Fruit fly (Drosophila melanogaster) whole organism, embryonic: Measurements from ENCODE around the gene Nubp1.

Source experiments
- Adf1 ChIP-seq: fragments of 200-800 bp; sonication (Bioruptor generic); IDR thresholded peaks from 2 replicates; pipeline ENCODE4 v1.3.6; 2022; ENCODE audit warnings: missing biosample characterization, missing genetic modification characterization
- Antp ChIP-seq: fragments of 200-800 bp; sonication (Bioruptor generic); optimal IDR thresholded peaks from 3 replicates; lab custom pipeline; 2016; ENCODE audit warnings: missing biosample characterization, missing genetic modification characterization
- Awh ChIP-seq: fragments of 200-800 bp; sonication (Bioruptor generic); IDR thresholded peaks from 2 replicates; pipeline ENCODE4, ENCODE4 v1.3.6; 2022; ENCODE audit warnings: missing biosample characterization, missing genetic modification characterization
- BEAF-32 ChIP-seq: fragments of 200-800 bp; sonication (Bioruptor generic); optimal IDR thresholded peaks from 3 replicates; lab custom pipeline; 2017; ENCODE audit warnings: missing biosample characterization, missing genetic modification characterization, mild to moderate bottlenecking, moderate library complexity, missing genetic modification reagents
- Bdp1 ChIP-seq: fragments of 200-800 bp; sonication (Bioruptor generic); optimal IDR thresholded peaks from 3 replicates; lab custom pipeline; 2016; ENCODE audit warnings: missing biosample characterization, missing genetic modification characterization
- CG12155 ChIP-seq: fragments of 200-800 bp; sonication (Bioruptor generic); optimal IDR thresholded peaks from 3 replicates; lab custom pipeline; 2016; ENCODE audit warnings: missing biosample characterization, missing genetic modification characterization
- CG12219 ChIP-seq: fragments of 200-800 bp; sonication (Bioruptor generic); optimal IDR thresholded peaks from 3 replicates; lab custom pipeline; 2018; ENCODE audit warnings: missing biosample characterization, mild to moderate bottlenecking, missing genetic modification characterization
- CG1233 ChIP-seq: fragments of 200-800 bp; sonication (Bioruptor generic); optimal IDR thresholded peaks from 4 replicates; lab custom pipeline; 2018; ENCODE audit warnings: missing biosample characterization, mild to moderate bottlenecking, missing genetic modification characterization
- CG17829 ChIP-seq: fragments of 200-800 bp; optimal IDR thresholded peaks from 2 replicates; lab custom pipeline; 2019; ENCODE audit warnings: missing biosample characterization, mild to moderate bottlenecking, missing genetic modification characterization, moderate library complexity
- CG2120 ChIP-seq: fragments of 200-800 bp; sonication (Bioruptor generic); optimal IDR thresholded peaks from 3 replicates; lab custom pipeline; 2016; ENCODE audit warnings: missing biosample characterization, missing genetic modification characterization
- CG2199 ChIP-seq: fragments of 200-800 bp; sonication (Bioruptor generic); IDR thresholded peaks from 3 replicates; pipeline ENCODE4 v1.3.6; 2022; ENCODE audit warnings: missing biosample characterization, missing genetic modification characterization
- CG33557 ChIP-seq: fragments of 200-800 bp; sonication (Bioruptor generic); optimal IDR thresholded peaks from 2 replicates; lab custom pipeline; 2019; ENCODE audit warnings: missing biosample characterization, mild to moderate bottlenecking, missing genetic modification characterization, moderate library complexity
- CG4617 ChIP-seq: fragments of 200-800 bp; sonication (Bioruptor generic); optimal IDR thresholded peaks from 3 replicates; lab custom pipeline; 2016; ENCODE audit warnings: missing biosample characterization, missing genetic modification characterization, borderline replicate concordance
- CG4707 ChIP-seq: fragments of 200-800 bp; sonication (Bioruptor generic); optimal IDR thresholded peaks from 2 replicates; lab custom pipeline; 2018; ENCODE audit warnings: missing biosample characterization, mild to moderate bottlenecking, missing genetic modification characterization, moderate library complexity
- CG7963 ChIP-seq: fragments of 200-800 bp; sonication (Bioruptor generic); IDR thresholded peaks from 3 replicates; pipeline ENCODE4 v1.3.6; 2022; ENCODE audit warnings: missing biosample characterization, missing genetic modification characterization; ENCODE audit not compliant: partially characterized antibody
- CrebB ChIP-seq: fragments of 200-800 bp; sonication (Bioruptor generic); optimal IDR thresholded peaks from 3 replicates; lab custom pipeline; 2018; ENCODE audit warnings: missing biosample characterization, mild to moderate bottlenecking, missing genetic modification characterization
- D ChIP-seq, 2 experiments: fragments of 200-800 bp in 1 of 2; fragments of >200 bp in 1 of 2; sonication (Bioruptor generic) in 1 of 2; optimal IDR thresholded peaks; 2 replicates in 1 of 2; 3 replicates in 1 of 2; lab custom pipeline; 2017; ENCODE audit warnings: mild to moderate bottlenecking in 1 of 2, missing biosample characterization in 1 of 2, missing genetic modification characterization in 1 of 2, missing genetic modification reagents in 1 of 2
- Fer2 ChIP-seq: fragments of 200-800 bp; sonication (Bioruptor generic); optimal IDR thresholded peaks from 2 replicates; lab custom pipeline; 2018; ENCODE audit warnings: missing biosample characterization, mild to moderate bottlenecking, missing genetic modification characterization, moderate library complexity
- Hmx ChIP-seq: fragments of 200-800 bp; sonication (Bioruptor generic); optimal IDR thresholded peaks from 2 replicates; lab custom pipeline; 2016; ENCODE audit warnings: missing biosample characterization, missing genetic modification characterization
- Hr3 ChIP-seq: fragments of 200-800 bp; sonication (Bioruptor generic); optimal IDR thresholded peaks from 3 replicates; lab custom pipeline; 2016; ENCODE audit warnings: missing biosample characterization, missing genetic modification characterization
- Hr78 ChIP-seq, 2 experiments: fragments of 200-800 bp in 1 of 2; fragments of >200 bp in 1 of 2; sonication (Bioruptor generic) in 1 of 2; optimal IDR thresholded peaks; 2 replicates each; lab custom pipeline; 2017 to 2019; ENCODE audit warnings: missing biosample characterization in 2 of 2, missing genetic modification characterization in 2 of 2, mild to moderate bottlenecking in 1 of 2, moderate library complexity in 1 of 2
- Mrtf ChIP-seq: fragments of 200-800 bp; sonication (Bioruptor generic); IDR thresholded peaks from 3 replicates; pipeline ENCODE4 v1.3.6; 2022; ENCODE audit warnings: missing biosample characterization, missing genetic modification characterization
- Nf-YB ChIP-seq: fragments of 200-800 bp; sonication (Bioruptor generic); optimal IDR thresholded peaks from 3 replicates; lab custom pipeline; 2019; ENCODE audit warnings: missing biosample characterization, mild to moderate bottlenecking, missing genetic modification characterization, moderate library complexity
- Six4 ChIP-seq: fragments of 200-800 bp; sonication (Bioruptor generic); optimal IDR thresholded peaks from 2 replicates; lab custom pipeline; 2016; ENCODE audit warnings: missing biosample characterization, missing genetic modification characterization
- abd-A ChIP-seq: fragments of 200-800 bp; sonication (Bioruptor generic); optimal IDR thresholded peaks from 3 replicates; lab custom pipeline; 2019; ENCODE audit warnings: missing biosample characterization, mild to moderate bottlenecking, missing genetic modification characterization, moderate library complexity
- ash1 ChIP-seq: fragments of 200-800 bp; sonication (Bioruptor generic); optimal IDR thresholded peaks from 2 replicates; lab custom pipeline; 2018; ENCODE audit warnings: missing biosample characterization, mild to moderate bottlenecking, missing genetic modification characterization
- cas ChIP-seq: fragments of 200-800 bp; sonication (Bioruptor generic); IDR thresholded peaks from 2 replicates; pipeline ENCODE4 v1.3.6; 2022; ENCODE audit warnings: missing biosample characterization, missing genetic modification characterization
- chn ChIP-seq: fragments of 200-800 bp; sonication (Bioruptor generic); optimal IDR thresholded peaks from 2 replicates; lab custom pipeline; 2016; ENCODE audit warnings: missing biosample characterization, missing genetic modification characterization
- ci ChIP-seq: fragments of 200-800 bp; sonication (Bioruptor generic); IDR thresholded peaks from 3 replicates; pipeline ENCODE4 v1.3.6; 2022; ENCODE audit warnings: missing biosample characterization, missing genetic modification characterization
- dmrt11E ChIP-seq: fragments of 200-800 bp; sonication (Bioruptor generic); optimal IDR thresholded peaks from 3 replicates; lab custom pipeline; 2018; ENCODE audit warnings: missing biosample characterization, mild to moderate bottlenecking, missing genetic modification characterization, moderate library complexity
- emc ChIP-seq: fragments of 200-800 bp; sonication (Bioruptor generic); optimal IDR thresholded peaks from 2 replicates; lab custom pipeline; 2016; ENCODE audit warnings: missing biosample characterization, missing genetic modification characterization
- eve ChIP-seq, 2 experiments: fragments of >200 bp; optimal IDR thresholded peaks; 2 replicates each; lab custom pipeline; 2017; ENCODE audit warnings: missing biosample characterization in 2 of 2, missing genetic modification characterization in 2 of 2
- exex ChIP-seq: fragments of 200-800 bp; sonication (Bioruptor generic); optimal IDR thresholded peaks from 4 replicates; lab custom pipeline; 2018; ENCODE audit warnings: missing biosample characterization, mild to moderate bottlenecking, missing genetic modification characterization, moderate library complexity
- gem ChIP-seq: fragments of 200-800 bp; sonication (Bioruptor generic); optimal IDR thresholded peaks from 2 replicates; lab custom pipeline; 2019; ENCODE audit warnings: missing biosample characterization, mild to moderate bottlenecking, missing genetic modification characterization, moderate library complexity
- grn ChIP-seq: fragments of 200-800 bp; sonication (Bioruptor generic); optimal IDR thresholded peaks from 3 replicates; lab custom pipeline; 2017; ENCODE audit warnings: missing biosample characterization, missing genetic modification characterization
- gsb ChIP-seq: fragments of 200-800 bp; sonication (Bioruptor generic); IDR thresholded peaks from 2 replicates; pipeline ENCODE4 v1.3.6; 2022; ENCODE audit warnings: missing biosample characterization, missing genetic modification characterization
- insv ChIP-seq, 2 experiments: fragments of 200-800 bp; sonication (Bioruptor generic); optimal IDR thresholded peaks; 3 replicates each; lab custom pipeline; 2016 to 2018; ENCODE audit warnings: missing biosample characterization in 2 of 2, missing genetic modification characterization in 2 of 2
- oc ChIP-seq: fragments of 200-800 bp; sonication (Bioruptor generic); optimal IDR thresholded peaks from 2 replicates; lab custom pipeline; 2018; ENCODE audit warnings: missing biosample characterization, mild to moderate bottlenecking, missing genetic modification characterization, moderate library complexity
- org-1 ChIP-seq: fragments of 200-800 bp; sonication (Bioruptor generic); optimal IDR thresholded peaks from 2 replicates; lab custom pipeline; 2017; ENCODE audit warnings: missing biosample characterization, missing genetic modification characterization
- pros ChIP-seq: fragments of 200-800 bp; sonication (Bioruptor generic); optimal IDR thresholded peaks from 3 replicates; lab custom pipeline; 2019; ENCODE audit warnings: missing biosample characterization, mild to moderate bottlenecking, missing genetic modification characterization, moderate library complexity
- rib ChIP-seq: fragments of 200-800 bp; sonication (Bioruptor generic); IDR thresholded peaks from 2 replicates; pipeline ENCODE4 v1.3.6; 2022; ENCODE audit warnings: missing biosample characterization, missing genetic modification characterization
- run ChIP-seq: fragments of 200-800 bp; sonication (Bioruptor generic); optimal IDR thresholded peaks from 3 replicates; lab custom pipeline; 2018; ENCODE audit warnings: missing biosample characterization, mild to moderate bottlenecking, missing genetic modification characterization
- salm ChIP-seq: fragments of 200-800 bp; sonication (Bioruptor generic); optimal IDR thresholded peaks from 2 replicates; lab custom pipeline; 2018; ENCODE audit warnings: missing biosample characterization, mild to moderate bottlenecking, missing genetic modification characterization
- seq ChIP-seq: fragments of 200-800 bp; sonication (Bioruptor generic); IDR thresholded peaks from 2 replicates; pipeline ENCODE4 v1.3.6; 2022; ENCODE audit warnings: missing biosample characterization, missing genetic modification characterization
- sob ChIP-seq: fragments of 200-800 bp; sonication (Bioruptor generic); IDR thresholded peaks from 2 replicates; pipeline ENCODE4 v1.3.6; 2022; ENCODE audit warnings: missing biosample characterization, missing genetic modification characterization
- unpg ChIP-seq: fragments of 200-800 bp; sonication (Bioruptor generic); optimal IDR thresholded peaks from 3 replicates; lab custom pipeline; 2018; ENCODE audit warnings: missing biosample characterization, mild to moderate bottlenecking, missing genetic modification characterization, moderate library complexity
- vvl ChIP-seq: fragments of 200-800 bp; sonication (Bioruptor generic); IDR thresholded peaks from 2 replicates; pipeline ENCODE4 v1.3.6; 2022; ENCODE audit warnings: missing biosample characterization, missing genetic modification characterization
- wor ChIP-seq: fragments of 200-800 bp; sonication (Bioruptor generic); IDR thresholded peaks from 2 replicates; pipeline ENCODE4 v1.3.6; 2022; ENCODE audit warnings: missing biosample characterization, missing genetic modification characterization
- zfh1 ChIP-seq: fragments of 200-800 bp; sonication (Bioruptor generic); IDR thresholded peaks from 3 replicates; pipeline ENCODE4 v1.3.6; 2022; ENCODE audit warnings: missing biosample characterization, missing genetic modification characterization

Nubp1 gene

dm6 chr2L:16711891-16712290, 20.5 kb upstream of the Nubp1 start:
- TF ChIP-seq oc (peak; percentile 2), Awh (GFP tag; lab: Robert Waterston, UW) (peak; percentile 61; the same call in 1 of the 2 replicates), Hmx (GFP tag; lab: Kevin White, UChicago) (no peak), CG12155 (no peak), run (tag; lab: Kevin White, UChicago) (peak; percentile 54), eve (GFP tag; optimal IDR thresholded peaks at IDR 0.05; lab: Kevin White, UChicago) (peak in 1 of 2 experiments; percentile 28), Hr78 (GFP tag; optimal IDR thresholded peaks at IDR 0.05; lab: Kevin White, UChicago) (peak in 1 of 2 experiments; percentile 44), ci (0 out of 3 replicates have a peak, but pooled peaks have one; percentile 36), grn (GFP tag; lab: Kevin White, UChicago) (peak; percentile 65), insv (GFP tag; optimal IDR thresholded peaks at IDR 0.05; lab: Kevin White, UChicago) (no peak), pros (GFP tag; lab: Kevin White, UChicago) (peak; percentile 7), abd-A (tag; lab: Kevin White, UChicago) (peak; percentile 71), vvl (GFP tag; lab: Robert Waterston, UW) (peak; percentile 82)

- no peak for TF ChIP-seq sob (GFP tag; lab: Robert Waterston, UW)
- TF ChIP-seq Mrtf = no peak
- no peak for TF ChIP-seq Fer2
- TF ChIP-seq Hr3 (GFP tag; lab: Kevin White, UChicago) = no peak
- TF ChIP-seq CG12219 (GFP tag; lab: Kevin White, UChicago) = no peak
- no peak for TF ChIP-seq gsb (GFP tag; lab: Robert Waterston, UW)
- no peak for TF ChIP-seq CG2120 (GFP tag; lab: Kevin White, UChicago)
- no peak for TF ChIP-seq CG4617
- no peak for TF ChIP-seq CG7963 (GFP tag; lab: Robert Waterston, UW)
- no peak for TF ChIP-seq wor (GFP tag; lab: Robert Waterston, UW)
- TF ChIP-seq org-1 (GFP tag; lab: Kevin White, UChicago) = no peak
- TF ChIP-seq grn (GFP tag; lab: Kevin White, UChicago) = peak; percentile 16
- no peak for TF ChIP-seq CG1233
- peak; percentile 11 for TF ChIP-seq CG4707 (GFP tag; lab: Kevin White, UChicago)
- TF ChIP-seq BEAF-32 (GFP tag; lab: Kevin White, UChicago) = no peak
- no peak for TF ChIP-seq Antp (GFP tag; lab: Kevin White, UChicago)
- peak; percentile 18 for TF ChIP-seq gem
- 0 out of 3 replicates have a peak, but pooled peaks have one; percentile 45 for TF ChIP-seq CG2199 (GFP tag; lab: Robert Waterston, UW)
- peak; percentile 63 for TF ChIP-seq CG33557
- TF ChIP-seq emc = no peak
- TF ChIP-seq unpg (GFP tag; lab: Kevin White, UChicago) = no peak
- TF ChIP-seq ash1 (GFP tag; lab: Kevin White, UChicago) = no peak
- TF ChIP-seq rib (GFP tag; lab: Robert Waterston, UW) = no peak
- no peak for TF ChIP-seq Six4
- no peak for TF ChIP-seq chn (GFP tag; lab: Kevin White, UChicago)
- TF ChIP-seq Nf-YB (GFP tag; lab: Kevin White, UChicago) = no peak
- TF ChIP-seq salm (tag; lab: Kevin White, UChicago) = peak; percentile 41
- no peak for TF ChIP-seq zfh1 (GFP tag; lab: Robert Waterston, UW)
- TF ChIP-seq Adf1 (GFP tag; lab: Robert Waterston, UW) = no peak
- TF ChIP-seq dmrt11E (tag; lab: Kevin White, UChicago) = peak; percentile 32
- TF ChIP-seq CG17829 (tag; lab: Kevin White, UChicago) = no peak
- no peak for TF ChIP-seq cas (GFP tag; lab: Robert Waterston, UW)
- TF ChIP-seq Awh (GFP tag; lab: Robert Waterston, UW) = no peak
- no peak for TF ChIP-seq seq (GFP tag; lab: Robert Waterston, UW)
- peak; percentile 17 for TF ChIP-seq exex
- TF ChIP-seq Bdp1 (GFP tag; lab: Kevin White, UChicago) = no peak
- no peak for TF ChIP-seq CrebB (tag; lab: Kevin White, UChicago)
- no peak for TF ChIP-seq D (optimal IDR thresholded peaks at IDR 0.05; lab: Kevin White, UChicago)
- no peak for TF ChIP-seq D (GFP tag; optimal IDR thresholded peaks at IDR 0.05; lab: Kevin White, UChicago)
These were observed 18.4 kb upstream of the Nubp1 start for dm6 chr2L:16713929-16714328.
